Fruit fly (Drosophila melanogaster) whole organism, embryonic: ENCODE measurements around the gene CG7386.
A peak's percentile ranks its signal among the peaks of the same experiment; 100 is the strongest.

Experiments used
- Aef1 ChIP-seq: fragments of 200-800 bp; sonication (Bioruptor generic); IDR thresholded peaks from 3 replicates; pipeline ENCODE4 v1.3.6; 2022; ENCODE audit warnings: missing biosample characterization, missing genetic modification characterization
- Asciz ChIP-seq: fragments of 200-800 bp; sonication (Bioruptor generic); optimal IDR thresholded peaks from 2 replicates; lab custom pipeline; 2017; ENCODE audit warnings: missing biosample characterization, mild to moderate bottlenecking, missing genetic modification characterization, missing genetic modification reagents
- CG10209 ChIP-seq: fragments of 200-800 bp; sonication (Bioruptor generic); optimal IDR thresholded peaks from 3 replicates; lab custom pipeline; 2017; ENCODE audit warnings: missing biosample characterization, mild to moderate bottlenecking, missing genetic modification characterization, missing genetic modification reagents
- CG10462 ChIP-seq: fragments of 200-800 bp; sonication (Bioruptor generic); optimal IDR thresholded peaks from 2 replicates; lab custom pipeline; 2016; ENCODE audit warnings: missing biosample characterization, missing genetic modification characterization
- CG11247 ChIP-seq: fragments of 200-800 bp; sonication (Bioruptor generic); IDR thresholded peaks from 2 replicates; pipeline ENCODE4 v1.3.6; 2022; ENCODE audit warnings: missing biosample characterization, missing genetic modification characterization
- CG11560 ChIP-seq: fragments of 200-800 bp; sonication (Bioruptor generic); IDR thresholded peaks from 3 replicates; pipeline ENCODE4 v1.3.6; 2022; ENCODE audit warnings: missing biosample characterization, missing genetic modification characterization
- CG11695 ChIP-seq: fragments of 200-800 bp; sonication (Bioruptor generic); IDR thresholded peaks from 3 replicates; pipeline ENCODE4 v1.3.6; 2022; ENCODE audit warnings: missing biosample characterization, missing genetic modification characterization
- CG12299 ChIP-seq: fragments of 200-800 bp; sonication (Bioruptor generic); optimal IDR thresholded peaks from 2 replicates; lab custom pipeline; 2018; ENCODE audit warnings: missing biosample characterization, mild to moderate bottlenecking, missing genetic modification characterization
- CG13775 ChIP-seq: fragments of 200-800 bp; sonication (Bioruptor generic); optimal IDR thresholded peaks from 3 replicates; lab custom pipeline; 2017; ENCODE audit warnings: missing biosample characterization, mild to moderate bottlenecking, missing genetic modification characterization
- CG2712 ChIP-seq: fragments of 200-800 bp; optimal IDR thresholded peaks from 3 replicates; lab custom pipeline; 2019; ENCODE audit warnings: missing biosample characterization, mild to moderate bottlenecking, missing genetic modification characterization, moderate library complexity
- CG30431 ChIP-seq: fragments of 200-800 bp; sonication (Bioruptor generic); optimal IDR thresholded peaks from 2 replicates; lab custom pipeline; 2017; ENCODE audit warnings: missing biosample characterization, missing genetic modification characterization
- CG4360 ChIP-seq: fragments of 200-800 bp; sonication (Bioruptor generic); IDR thresholded peaks from 2 replicates; pipeline ENCODE4 v1.3.6; 2022; ENCODE audit warnings: missing biosample characterization, missing genetic modification characterization
- CG4424 ChIP-seq: fragments of 200-800 bp; sonication (Bioruptor generic); optimal IDR thresholded peaks from 3 replicates; lab custom pipeline; 2016; ENCODE audit warnings: missing biosample characterization, missing genetic modification characterization
- CG6791 ChIP-seq: fragments of 200-800 bp; sonication (Bioruptor generic); IDR thresholded peaks from 3 replicates; pipeline ENCODE4 v1.3.6; 2022; ENCODE audit warnings: missing biosample characterization, missing genetic modification characterization; ENCODE audit not compliant: partially characterized antibody
- CG7987 ChIP-seq: fragments of 200-800 bp; sonication (Bioruptor generic); optimal IDR thresholded peaks from 2 replicates; lab custom pipeline; 2018; ENCODE audit warnings: missing biosample characterization, mild to moderate bottlenecking, missing genetic modification characterization, moderate library complexity
- CG9215 ChIP-seq: fragments of 200-800 bp; sonication (Bioruptor generic); IDR thresholded peaks from 2 replicates; pipeline ENCODE4 v1.3.6; 2022; ENCODE audit warnings: missing biosample characterization, missing genetic modification characterization
- CkIIα-i1 ChIP-seq: fragments of 200-800 bp; sonication (Bioruptor generic); IDR thresholded peaks from 2 replicates; pipeline ENCODE4 v1.3.6; 2022; ENCODE audit warnings: missing biosample characterization, missing genetic modification characterization
- Dbx ChIP-seq: fragments of 200-800 bp; sonication (Bioruptor generic); IDR thresholded peaks from 3 replicates; pipeline ENCODE4 v1.3.6; 2022; ENCODE audit warnings: missing biosample characterization, missing genetic modification characterization
- Dref ChIP-seq: fragments of 200-800 bp; sonication (Bioruptor generic); IDR thresholded peaks from 2 replicates; pipeline ENCODE4 v1.3.6; 2022; ENCODE audit warnings: missing biosample characterization, missing genetic modification characterization
- Elba2 ChIP-seq: fragments of 200-800 bp; sonication (Bioruptor generic); optimal IDR thresholded peaks from 3 replicates; lab custom pipeline; 2016; ENCODE audit warnings: missing biosample characterization, missing genetic modification characterization
- HmgZ ChIP-seq: fragments of 200-800 bp; sonication (Bioruptor generic); optimal IDR thresholded peaks from 2 replicates; lab custom pipeline; 2018; ENCODE audit warnings: missing biosample characterization, mild to moderate bottlenecking, missing genetic modification characterization
- Hr51 ChIP-seq, 2 experiments: fragments of 200-800 bp; sonication (Bioruptor generic); optimal IDR thresholded peaks; 2 replicates in 1 of 2; 3 replicates in 1 of 2; lab custom pipeline; 2016 to 2018; ENCODE audit warnings: missing biosample characterization in 2 of 2, missing genetic modification characterization in 2 of 2, mild to moderate bottlenecking in 1 of 2, moderate library complexity in 1 of 2
- Jarid2 ChIP-seq: fragments of 200-800 bp; sonication (Bioruptor generic); optimal IDR thresholded peaks from 3 replicates; lab custom pipeline; 2017; ENCODE audit warnings: mild to moderate bottlenecking, missing biosample characterization, missing genetic modification reagents, missing genetic modification characterization
- Mes4 ChIP-seq: fragments of 200-800 bp; sonication (Bioruptor generic); optimal IDR thresholded peaks from 2 replicates; lab custom pipeline; 2016; ENCODE audit warnings: missing biosample characterization, missing genetic modification characterization
- NC2α ChIP-seq: fragments of 200-800 bp; sonication (Bioruptor generic); optimal IDR thresholded peaks from 2 replicates; lab custom pipeline; 2016; ENCODE audit warnings: missing biosample characterization, missing genetic modification characterization
- Oaz ChIP-seq: fragments of 200-800 bp; sonication (Bioruptor generic); IDR thresholded peaks from 2 replicates; pipeline ENCODE4 v1.3.6; 2022; ENCODE audit warnings: missing biosample characterization, missing genetic modification characterization
- Sin3A ChIP-seq: fragments of >200 bp; optimal IDR thresholded peaks from 2 replicates; lab custom pipeline; 2018
- Vsx1 ChIP-seq: fragments of 200-800 bp; sonication (Bioruptor generic); optimal IDR thresholded peaks from 2 replicates; lab custom pipeline; 2017; ENCODE audit warnings: missing biosample characterization, mild to moderate bottlenecking, missing genetic modification characterization, missing genetic modification reagents
- ac ChIP-seq: fragments of 200-800 bp; sonication (Bioruptor generic); optimal IDR thresholded peaks from 3 replicates; lab custom pipeline; 2017; ENCODE audit warnings: missing biosample characterization, mild to moderate bottlenecking, missing genetic modification characterization
- ap ChIP-seq: fragments of 200-800 bp; sonication (Bioruptor generic); IDR thresholded peaks from 2 replicates; pipeline ENCODE4 v1.3.6; 2022; ENCODE audit warnings: missing biosample characterization, missing genetic modification characterization
- bab2 ChIP-seq: fragments of 200-800 bp; sonication (Bioruptor generic); optimal IDR thresholded peaks from 2 replicates; lab custom pipeline; 2016; ENCODE audit warnings: missing biosample characterization, missing genetic modification characterization
- btn ChIP-seq: fragments of 200-800 bp; sonication (Bioruptor generic); optimal IDR thresholded peaks from 2 replicates; lab custom pipeline; 2016; ENCODE audit warnings: missing biosample characterization, missing genetic modification characterization
- dan ChIP-seq: fragments of 200-800 bp; sonication (Bioruptor generic); IDR thresholded peaks from 2 replicates; pipeline ENCODE4 v1.3.6; 2022; ENCODE audit warnings: missing biosample characterization, missing genetic modification characterization
- disco-r ChIP-seq: fragments of 200-800 bp; sonication (Bioruptor generic); optimal IDR thresholded peaks from 2 replicates; lab custom pipeline; 2016; ENCODE audit warnings: missing biosample characterization, missing genetic modification characterization
- ewg ChIP-seq: fragments of 200-800 bp; sonication (Bioruptor generic); optimal IDR thresholded peaks from 3 replicates; lab custom pipeline; 2017; ENCODE audit warnings: mild to moderate bottlenecking, missing biosample characterization, missing genetic modification reagents, missing genetic modification characterization
- gsb ChIP-seq: fragments of 200-800 bp; sonication (Bioruptor generic); IDR thresholded peaks from 2 replicates; pipeline ENCODE4 v1.3.6; 2022; ENCODE audit warnings: missing biosample characterization, missing genetic modification characterization
- klu ChIP-seq: fragments of 200-800 bp; sonication (Bioruptor generic); IDR thresholded peaks from 2 replicates; pipeline ENCODE4 v1.3.6; 2022; ENCODE audit warnings: missing biosample characterization, missing genetic modification characterization
- lola ChIP-seq, 3 experiments: fragments of >200 bp in 2 of 3; fragments of 200-800 bp in 1 of 3; sonication (Bioruptor generic) in 1 of 3; optimal IDR thresholded peaks; 2 replicates each; lab custom pipeline; 2017 to 2019; ENCODE audit warnings: missing biosample characterization in 3 of 3, missing genetic modification characterization in 3 of 3, mild to moderate bottlenecking in 1 of 3, moderate library complexity in 1 of 3
- luna ChIP-seq: fragments of 200-800 bp; sonication (Bioruptor generic); optimal IDR thresholded peaks from 2 replicates; lab custom pipeline; 2016; ENCODE audit warnings: missing biosample characterization, missing genetic modification characterization
- nerfin-2 ChIP-seq: fragments of 200-800 bp; sonication (Bioruptor generic); IDR thresholded peaks from 2 replicates; pipeline ENCODE4 v1.3.6; 2022; ENCODE audit warnings: missing biosample characterization, missing genetic modification characterization; ENCODE audit not compliant: partially characterized antibody
- oc ChIP-seq: fragments of 200-800 bp; sonication (Bioruptor generic); optimal IDR thresholded peaks from 2 replicates; lab custom pipeline; 2018; ENCODE audit warnings: missing biosample characterization, mild to moderate bottlenecking, missing genetic modification characterization, moderate library complexity
- repo ChIP-seq: fragments of 200-800 bp; sonication (Bioruptor generic); optimal IDR thresholded peaks from 2 replicates; lab custom pipeline; 2016; ENCODE audit warnings: missing biosample characterization, missing genetic modification characterization
- ro ChIP-seq: fragments of 200-800 bp; sonication (Bioruptor generic); IDR thresholded peaks from 2 replicates; pipeline ENCODE4 v1.3.6; 2022; ENCODE audit warnings: missing biosample characterization, missing genetic modification characterization
- row ChIP-seq: fragments of 200-800 bp; sonication (Bioruptor generic); IDR thresholded peaks from 3 replicates; pipeline ENCODE4 v1.3.6; 2022; ENCODE audit warnings: missing biosample characterization, missing genetic modification characterization
- sd ChIP-seq: fragments of 200-800 bp; sonication (Bioruptor generic); optimal IDR thresholded peaks from 3 replicates; lab custom pipeline; 2018; ENCODE audit warnings: missing biosample characterization, mild to moderate bottlenecking, missing genetic modification characterization, moderate library complexity
- sima ChIP-seq: fragments of 200-800 bp; sonication (Bioruptor generic); optimal IDR thresholded peaks from 2 replicates; lab custom pipeline; 2016; ENCODE audit warnings: missing biosample characterization, missing genetic modification characterization
- so ChIP-seq: fragments of 200-800 bp; sonication (Bioruptor generic); IDR thresholded peaks from 3 replicates; pipeline ENCODE4 v1.3.6; 2022; ENCODE audit warnings: missing biosample characterization, missing genetic modification characterization
- ssp ChIP-seq: fragments of 200-800 bp; sonication (Bioruptor generic); IDR thresholded peaks from 2 replicates; pipeline ENCODE4 v1.3.6; 2022; ENCODE audit warnings: missing biosample characterization, missing genetic modification characterization
- tap ChIP-seq: fragments of 200-800 bp; optimal IDR thresholded peaks from 3 replicates; lab custom pipeline; 2019; ENCODE audit warnings: missing biosample characterization, mild to moderate bottlenecking, missing genetic modification characterization, moderate library complexity
- zen ChIP-seq: fragments of 200-800 bp; sonication (Bioruptor generic); optimal IDR thresholded peaks from 3 replicates; lab custom pipeline; 2018; ENCODE audit warnings: missing biosample characterization, mild to moderate bottlenecking, missing genetic modification characterization, moderate library complexity

CG7386 gene

DNA sequence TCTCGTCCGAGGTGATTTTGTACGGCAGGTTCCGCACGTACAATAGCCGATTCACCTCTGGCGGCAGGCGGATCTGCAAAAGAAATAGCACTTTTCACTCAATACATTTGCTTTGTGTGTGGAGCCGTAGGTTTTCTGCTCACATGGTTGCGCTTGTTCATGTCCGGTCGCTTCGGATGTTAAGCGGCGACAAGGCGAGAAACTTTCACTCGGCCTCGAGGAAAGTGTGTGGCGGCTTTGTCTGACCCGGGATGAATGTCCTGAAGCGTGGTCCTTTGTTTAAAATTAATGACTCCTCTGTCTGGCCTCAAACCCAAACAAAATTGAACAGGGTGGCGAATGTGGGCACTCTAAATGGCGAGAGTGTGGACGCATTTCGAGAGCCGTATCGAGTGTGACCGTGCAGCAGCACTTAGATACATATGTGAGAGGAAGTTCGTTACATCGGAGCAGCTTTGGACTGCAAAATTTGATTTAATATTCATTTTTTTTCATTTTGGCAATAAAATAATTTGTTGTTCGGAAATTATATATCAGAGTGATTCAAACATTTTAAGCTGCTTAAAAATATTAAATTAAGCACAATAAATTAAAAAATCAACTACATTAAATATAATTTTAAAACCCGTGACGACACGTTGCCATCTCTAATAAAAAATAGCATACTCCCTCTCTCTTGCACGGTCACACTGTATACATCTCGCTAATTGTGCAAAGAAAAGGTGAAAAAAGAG lies 3.4 kb downstream of the CG7386 start, which contains the start of the genes Sf3b6 and Tnpo (continued):
- TF ChIP-seq HmgZ (tag; lab: Kevin White, UChicago) (peak; percentile 66), Sin3A (peak; percentile 81), disco-r (GFP tag; lab: Kevin White, UChicago) (peak; percentile 33), so (GFP tag; lab: Robert Waterston, UW) (peak; percentile 73; the same call in 2 of the 3 replicates), klu (peak; percentile 85), sima (GFP tag; lab: Kevin White, UChicago) (no peak), Mes4 (GFP tag; lab: Kevin White, UChicago) (peak; percentile 63), ssp (GFP tag; lab: Robert Waterston, UW) (peak; percentile 79), ro (GFP tag; lab: Robert Waterston, UW) (peak; percentile 48; the same call in 1 of the 2 replicates), gsb (GFP tag; lab: Robert Waterston, UW) (peak; percentile 58), Hr51 (GFP tag; optimal IDR thresholded peaks at IDR 0.05; lab: Kevin White, UChicago) (peak in 1 of 2 experiments; percentile 55), Dbx (GFP tag; lab: Robert Waterston, UW) (peak; percentile 84), ap (GFP tag; lab: Robert Waterston, UW) (0 out of 2 replicates have a peak, but pooled peaks have one; percentile 58), sd (tag; lab: Kevin White, UChicago) (no peak), CG2712 (tag; lab: Kevin White, UChicago) (peak; percentile 88), Aef1 (GFP tag; lab: Robert Waterston, UW) (peak; percentile 87), CG13775 (GFP tag; lab: Kevin White, UChicago) (peak; percentile 92), Elba2 (GFP tag; lab: Kevin White, UChicago) (peak; percentile 72), nerfin-2 (GFP tag; lab: Robert Waterston, UW) (peak; percentile 18; the same call in 1 of the 2 replicates), Asciz (GFP tag; lab: Kevin White, UChicago) (no peak), row (GFP tag; lab: Robert Waterston, UW) (peak; percentile 96), CG10209 (GFP tag; lab: Kevin White, UChicago) (peak; percentile 86), repo (no peak), CG11560 (tag; lab: Robert Waterston, UW) (peak; percentile 77), CG30431 (peak; percentile 79), oc (no peak), CG6791 (peak; percentile 43; the same call in 1 of the 3 replicates), CG12299 (tag; lab: Kevin White, UChicago) (no peak), Jarid2 (no peak), CG10462 (GFP tag; lab: Kevin White, UChicago) (peak; percentile 64), Vsx1 (no peak), dan (GFP tag; lab: Robert Waterston, UW) (peak; percentile 49; the same call in 1 of the 2 replicates), CkIIα-i1 (GFP tag; lab: Robert Waterston, UW) (no peak), ewg (GFP tag; lab: Kevin White, UChicago) (no peak), CG4424 (peak; percentile 89), CG11247 (peak; percentile 71), NC2α (GFP tag; lab: Kevin White, UChicago) (peak; percentile 35), CG4360 (GFP tag; lab: Robert Waterston, UW) (no peak), Dref (peak; percentile 41; the same call in 1 of the 2 replicates), CG11695 (peak; percentile 68), zen (tag; lab: Kevin White, UChicago) (peak; percentile 83), CG9215 (GFP tag; lab: Robert Waterston, UW) (peak; percentile 88), bab2 (GFP tag; lab: Kevin White, UChicago) (peak; percentile 79), Oaz (GFP tag; lab: Robert Waterston, UW) (peak; percentile 63; the same call in 1 of the 2 replicates), luna (peak; percentile 9), btn (no peak), tap (tag; lab: Kevin White, UChicago) (no peak), ac (GFP tag; lab: Kevin White, UChicago) (no peak), CG7987 (GFP tag; lab: Kevin White, UChicago) (peak; percentile 2), lola (GFP tag; optimal IDR thresholded peaks at IDR 0.05; lab: Kevin White, UChicago) (peak in 1 of 3 experiments; percentile 91)
